Worm (Caenorhabditis elegans) whole organism, midembryonic: ENCODE data around the gene srh-105.

Experiments
- T22C8.4 ChIP-seq: fragments of 200-800 bp; sonication (Bioruptor generic); IDR thresholded peaks from 2 replicates; pipeline ENCODE4 v1.3.6; 2022; ENCODE audit warnings: missing genetic modification characterization, missing compliant biosample characterization
- cog-1 ChIP-seq: sonication (generic microtip); optimal IDR thresholded peaks from 2 replicates; lab custom pipeline; 2016; ENCODE audit warnings: missing genetic modification characterization, missing compliant biosample characterization
- flt-1 ChIP-seq: fragments of 200-800 bp; sonication (Bioruptor generic); IDR thresholded peaks from 2 replicates; pipeline ENCODE4 v1.3.6; 2022; ENCODE audit warnings: missing genetic modification characterization, missing compliant biosample characterization
- klf-2 ChIP-seq: fragments of 200-800 bp; sonication (Bioruptor generic); conservative IDR thresholded peaks from 2 replicates; pipeline ENCODE4 v1.3.6; 2022; ENCODE audit warnings: missing genetic modification reagents, missing genetic modification characterization, missing compliant biosample characterization
- med-1 ChIP-seq: sonication (generic microtip); optimal IDR thresholded peaks from 2 replicates; lab custom pipeline; 2017; ENCODE audit warnings: missing genetic modification characterization, mild to moderate bottlenecking, missing compliant biosample characterization, antibody characterized with exemption, missing genetic modification reagents; ENCODE audit not compliant: insufficient read depth
- ref-1 ChIP-seq: fragments of 200-800 bp; sonication (Bioruptor generic); conservative IDR thresholded peaks from 2 replicates; pipeline ENCODE4 v1.3.6; 2022; ENCODE audit warnings: missing genetic modification reagents, missing genetic modification characterization, missing compliant biosample characterization
- tab-1 ChIP-seq: fragments of 200-800 bp; sonication (Bioruptor generic); IDR thresholded peaks from 2 replicates; pipeline ENCODE4 v1.3.6; 2022; ENCODE audit warnings: missing genetic modification characterization, missing compliant biosample characterization
- ztf-23 ChIP-seq: fragments of 200-800 bp; sonication (Bioruptor generic); IDR thresholded peaks from 2 replicates; pipeline ENCODE4 v1.3.6; 2022; ENCODE audit warnings: missing genetic modification reagents, missing genetic modification characterization, missing compliant biosample characterization
- ztf-29 ChIP-seq: fragments of 200-800 bp; sonication (Bioruptor generic); IDR thresholded peaks from 2 replicates; pipeline ENCODE4 v1.3.6; 2022; ENCODE audit warnings: missing genetic modification reagents, missing genetic modification characterization, missing compliant biosample characterization

DNA sequence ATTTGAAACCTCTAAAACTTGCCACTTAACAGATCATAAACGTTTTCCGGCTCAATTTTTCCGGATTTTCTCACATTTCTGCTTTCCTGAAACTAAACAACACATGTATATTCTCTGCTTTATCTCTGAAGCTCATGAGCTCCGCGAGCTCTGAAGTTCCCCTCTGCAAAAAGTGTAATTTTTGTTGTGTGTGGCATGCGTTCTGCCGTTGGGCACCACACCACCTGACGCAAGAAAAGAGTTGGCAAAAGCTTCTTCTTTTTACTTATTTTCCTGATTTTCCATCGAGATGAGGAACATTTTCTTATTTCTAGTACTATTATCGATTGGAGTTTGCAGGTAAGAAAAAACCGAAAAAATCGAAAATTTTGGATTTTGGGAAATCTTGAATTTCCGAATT lies 17.2 kb upstream of the srh-105 start, which contains the start of gene lgc-34:
- no peak for TF ChIP-seq med-1 (GFP tag; lab: Kevin White, UChicago)
- TF ChIP-seq ref-1 (GFP tag; lab: Robert Waterston, UW), result no peak
- TF ChIP-seq klf-2, result no peak
- TF ChIP-seq ztf-29 (GFP tag; lab: Robert Waterston, UW), result no peak
- TF ChIP-seq flt-1 (GFP tag; lab: Robert Waterston, UW), result no peak
- TF ChIP-seq tab-1 (GFP tag; lab: Robert Waterston, UW), result no peak
- TF ChIP-seq T22C8.4 (GFP tag; lab: Robert Waterston, UW), result no peak
- TF ChIP-seq cog-1, result no peak
- TF ChIP-seq ztf-23, result 0 out of 2 replicates have a peak, but pooled peaks have one; percentile 20
